Worm (Caenorhabditis elegans) whole organism, L1 larva: ENCODE data around the gene hpd-1.

Experiments
- ces-1 ChIP-seq: fragments of 150-350 bp; optimal IDR thresholded peaks from 2 replicates; lab custom pipeline; 2014; ENCODE audit warnings: missing biosample characterization, missing genetic modification reagents, missing genetic modification characterization
- egl-13 ChIP-seq: sonication (generic microtip); optimal IDR thresholded peaks from 2 replicates; lab custom pipeline; 2016; ENCODE audit warnings: missing genotype, missing genetic modification reagents, missing genetic modification characterization, missing compliant biosample characterization
- nhr-11 ChIP-seq: fragments of 150-350 bp; optimal IDR thresholded peaks from 2 replicates; lab custom pipeline; 2014; ENCODE audit warnings: missing biosample characterization, missing genetic modification characterization
- nhr-76 ChIP-seq: sonication (generic microtip); optimal IDR thresholded peaks from 2 replicates; lab custom pipeline; 2017; ENCODE audit warnings: missing biosample characterization, missing genetic modification characterization
- nhr-77 ChIP-seq: fragments of 150-350 bp; optimal IDR thresholded peaks from 2 replicates; lab custom pipeline; 2014; ENCODE audit warnings: missing biosample characterization, missing genetic modification characterization
- nhr-90 ChIP-seq: sonication (generic microtip); optimal IDR thresholded peaks from 2 replicates; lab custom pipeline; 2016; ENCODE audit warnings: mild to moderate bottlenecking, missing genetic modification characterization, missing compliant biosample characterization; ENCODE audit not compliant: poor library complexity
- pag-3 ChIP-seq: sonication (generic microtip); optimal IDR thresholded peaks from 2 replicates; lab custom pipeline; 2017; ENCODE audit warnings: missing genetic modification characterization, mild to moderate bottlenecking, missing compliant biosample characterization, antibody characterized with exemption, borderline replicate concordance; ENCODE audit not compliant: insufficient read depth
- skn-1 ChIP-seq: fragments of 150-350 bp; optimal IDR thresholded peaks from 2 replicates; lab custom pipeline; 2014; ENCODE audit warnings: missing biosample characterization, missing genetic modification characterization
- snpc-4 ChIP-seq: fragments of 150-350 bp; optimal IDR thresholded peaks from 2 replicates; lab custom pipeline; 2014; ENCODE audit warnings: missing biosample characterization, missing genetic modification characterization
- sox-4 ChIP-seq: sonication (generic microtip); optimal IDR thresholded peaks from 2 replicates; lab custom pipeline; 2016; ENCODE audit warnings: missing genetic modification characterization, missing compliant biosample characterization
- swsn-7 ChIP-seq: sonication (generic microtip); optimal IDR thresholded peaks from 2 replicates; lab custom pipeline; 2016; ENCODE audit warnings: missing genetic modification characterization, missing compliant biosample characterization
- tbx-2 ChIP-seq: sonication (generic microtip); optimal IDR thresholded peaks from 2 replicates; lab custom pipeline; 2016; ENCODE audit warnings: missing genetic modification characterization, missing compliant biosample characterization
- unc-62 ChIP-seq: fragments of 150-350 bp; optimal IDR thresholded peaks from 2 replicates; lab custom pipeline; 2014; ENCODE audit warnings: missing biosample characterization, missing genetic modification reagents, missing genetic modification characterization
- ztf-4 ChIP-seq: fragments of 150-350 bp; optimal IDR thresholded peaks from 2 replicates; lab custom pipeline; 2014; ENCODE audit warnings: missing biosample characterization, missing genetic modification characterization

ce11 chrIII:10560296-10560695 is 25.0 kb downstream of the hpd-1 start, which contains the start of gene rab-30:
- no peak for TF ChIP-seq unc-62 (GFP tag; lab: Kevin White, UChicago)
- no peak for TF ChIP-seq egl-13 (tag; lab: Kevin White, UChicago)
- no peak for TF ChIP-seq tbx-2 (tag; lab: Kevin White, UChicago)
- no peak for TF ChIP-seq swsn-7 (tag; lab: Kevin White, UChicago)
- no peak for TF ChIP-seq ces-1 (GFP tag; lab: Kevin White, UChicago)
- no peak for TF ChIP-seq nhr-11 (tag; lab: Kevin White, UChicago)
- no peak for TF ChIP-seq ztf-4 (tag; lab: Kevin White, UChicago)
- no peak for TF ChIP-seq pag-3
- no peak for TF ChIP-seq nhr-77
- no peak for TF ChIP-seq sox-4 (tag; lab: Kevin White, UChicago)
- no peak for TF ChIP-seq snpc-4 (tag; lab: Kevin White, UChicago)
- no peak for TF ChIP-seq skn-1 (tag; lab: Kevin White, UChicago)
- TF ChIP-seq nhr-76 (tag; lab: Kevin White, UChicago), result no peak
- TF ChIP-seq nhr-90 (tag; lab: Kevin White, UChicago), result no peak
